Worm (Caenorhabditis elegans) whole organism, late embryonic: Measurements from ENCODE around the gene gpr-1.

Source experiments
- ceh-22 ChIP-seq: sonication (generic microtip); optimal IDR thresholded peaks from 2 replicates; lab custom pipeline; 2017; ENCODE audit warnings: missing biosample characterization, missing genetic modification characterization
- ceh-30 ChIP-seq: fragments of 150-350 bp; optimal IDR thresholded peaks from 2 replicates; lab custom pipeline; 2014; ENCODE audit warnings: missing biosample characterization, missing genetic modification characterization
- ceh-45 ChIP-seq: fragments of 200-800 bp; sonication (Bioruptor generic); IDR thresholded peaks from 2 replicates; pipeline ENCODE4 v1.3.6; 2022; ENCODE audit warnings: missing genetic modification reagents, missing genetic modification characterization, missing compliant biosample characterization
- ceh-9 ChIP-seq: sonication (generic microtip); optimal IDR thresholded peaks from 2 replicates; lab custom pipeline; 2016; ENCODE audit warnings: mild to moderate bottlenecking, missing genetic modification characterization, inconsistent platforms, missing compliant biosample characterization
- dve-1 ChIP-seq: sonication (generic microtip); optimal IDR thresholded peaks from 2 replicates; lab custom pipeline; 2017; ENCODE audit warnings: antibody characterized with exemption, mild to moderate bottlenecking, missing genetic modification characterization, missing compliant biosample characterization
- fkh-6 ChIP-seq: sonication (generic microtip); optimal IDR thresholded peaks from 2 replicates; lab custom pipeline; 2016; ENCODE audit warnings: missing genetic modification characterization, missing compliant biosample characterization
- hlh-30 ChIP-seq: sonication (generic microtip); optimal IDR thresholded peaks from 2 replicates; lab custom pipeline; 2017; ENCODE audit warnings: antibody characterized with exemption, missing genetic modification characterization, missing compliant biosample characterization; ENCODE audit not compliant: insufficient read depth
- nhr-11 ChIP-seq: fragments of 150-350 bp; optimal IDR thresholded peaks from 2 replicates; lab custom pipeline; 2014; ENCODE audit warnings: missing biosample characterization, missing genetic modification characterization
- pha-2 ChIP-seq: sonication (generic microtip); optimal IDR thresholded peaks from 2 replicates; lab custom pipeline; 2017; ENCODE audit warnings: mild to moderate bottlenecking, missing genetic modification characterization, missing compliant biosample characterization
- pha-4 ChIP-seq: fragments of 150-350 bp; optimal IDR thresholded peaks from 2 replicates; lab custom pipeline; 2018; ENCODE audit warnings: missing biosample characterization, missing genetic modification reagents, missing genetic modification characterization
- pqm-1 ChIP-seq: sonication (generic microtip); optimal IDR thresholded peaks from 2 replicates; lab custom pipeline; 2016; ENCODE audit warnings: missing genetic modification characterization, missing compliant biosample characterization
- sox-4 ChIP-seq: sonication (generic microtip); optimal IDR thresholded peaks from 2 replicates; lab custom pipeline; 2017; ENCODE audit warnings: mild to moderate bottlenecking, missing genetic modification characterization, inconsistent platforms, missing compliant biosample characterization
- ztf-16 ChIP-seq: sonication (generic microtip); optimal IDR thresholded peaks from 2 replicates; lab custom pipeline; 2017; ENCODE audit warnings: missing genetic modification characterization, missing compliant biosample characterization

DNA sequence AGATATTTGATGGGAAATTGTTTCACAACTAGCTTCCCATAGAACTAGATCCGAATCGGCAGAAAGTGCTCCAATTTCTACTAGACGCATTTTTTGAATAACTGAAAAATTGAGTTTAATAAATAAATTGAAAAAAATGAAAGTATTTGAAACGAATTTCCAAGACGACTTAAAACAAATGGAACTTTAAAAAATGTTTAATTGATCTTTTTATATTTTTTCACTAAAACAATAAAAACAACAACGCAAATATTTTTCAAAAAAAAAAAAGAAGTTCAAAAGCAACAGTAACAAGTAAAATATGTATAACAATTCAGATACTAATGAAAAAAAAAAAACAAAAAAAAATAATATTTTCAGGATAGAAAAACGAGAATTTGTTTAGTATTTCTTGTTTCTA, 19.0 kb upstream of the gpr-1 start, which contains the start of gene C06E1.9:
- no peak for TF ChIP-seq hlh-30 (tag; lab: Kevin White, UChicago)
- TF ChIP-seq pha-2: no peak
- TF ChIP-seq ceh-22: no peak
- no peak for TF ChIP-seq fkh-6 (tag; lab: Kevin White, UChicago)
- TF ChIP-seq pha-4 (tag; lab: Kevin White, UChicago): no peak
- TF ChIP-seq dve-1 (tag; lab: Kevin White, UChicago): no peak
- no peak for TF ChIP-seq sox-4
- TF ChIP-seq pqm-1 (tag; lab: Kevin White, UChicago): no peak
- no peak for TF ChIP-seq nhr-11 (tag; lab: Kevin White, UChicago)
- TF ChIP-seq ztf-16 (tag; lab: Kevin White, UChicago): no peak
- no peak for TF ChIP-seq ceh-9
- TF ChIP-seq ceh-30 (tag; lab: Kevin White, UChicago): no peak
- no peak for TF ChIP-seq ceh-45
